Worm (Caenorhabditis elegans) whole organism, L1 larva: ENCODE measurements around the gene F47B8.4.
A peak's percentile ranks its signal among the peaks of the same experiment; 100 is the strongest.

Source experiments
- C34B4.2 ChIP-seq: sonication (generic microtip); optimal IDR thresholded peaks from 2 replicates; lab custom pipeline; 2017; ENCODE audit warnings: mild to moderate bottlenecking, missing genetic modification characterization, missing compliant biosample characterization
- Y116A8C.19 ChIP-seq: sonication (generic microtip); optimal IDR thresholded peaks from 2 replicates; lab custom pipeline; 2016; ENCODE audit warnings: missing compliant biosample characterization, missing genetic modification characterization, borderline replicate concordance
- ceh-63 ChIP-seq: fragments of 200-800 bp; sonication (Bioruptor generic); optimal IDR thresholded peaks from 2 replicates; lab custom pipeline; 2018; ENCODE audit warnings: mild to moderate bottlenecking, missing genetic modification characterization, missing compliant biosample characterization
- ceh-8 ChIP-seq: fragments of 200-800 bp; sonication (Bioruptor generic); optimal IDR thresholded peaks from 2 replicates; lab custom pipeline; 2018; ENCODE audit warnings: mild to moderate bottlenecking, missing genetic modification characterization, moderate library complexity, missing compliant biosample characterization
- ceh-82 ChIP-seq, 3 experiments: fragments of 150-350 bp in 1 of 3; sonication (generic microtip) in 2 of 3; optimal IDR thresholded peaks; 2 replicates each; lab custom pipeline; 2014 to 2017; ENCODE audit warnings: missing biosample characterization in 3 of 3, missing genetic modification characterization in 3 of 3
- ceh-90 ChIP-seq: sonication (generic microtip); optimal IDR thresholded peaks from 2 replicates; lab custom pipeline; 2016; ENCODE audit warnings: missing genetic modification characterization, missing compliant biosample characterization
- dsc-1 ChIP-seq: sonication (generic microtip); optimal IDR thresholded peaks from 2 replicates; lab custom pipeline; 2016; ENCODE audit warnings: mild to moderate bottlenecking, missing genetic modification characterization, missing compliant biosample characterization
- efl-1 ChIP-seq, 4 experiments: fragments of 150-350 bp; optimal IDR thresholded peaks in 3 of 4; peaks in 1 of 4; 1 replicate in 1 of 4; 2 replicates in 3 of 4; lab custom pipeline; 2014; ENCODE audit warnings: missing biosample characterization in 2 of 4, missing genetic modification characterization in 2 of 4, missing genetic modification reagents in 2 of 4
- ets-5 ChIP-seq: fragments of 200-800 bp; sonication (Bioruptor generic); IDR thresholded peaks from 2 replicates; pipeline ENCODE4 v1.3.6; 2022; ENCODE audit warnings: missing genetic modification characterization, missing compliant biosample characterization
- fkh-4 ChIP-seq: sonication (generic microtip); optimal IDR thresholded peaks from 2 replicates; lab custom pipeline; 2016; ENCODE audit warnings: missing compliant biosample characterization, missing genetic modification characterization, borderline replicate concordance
- fos-1 ChIP-seq: fragments of 150-350 bp; optimal IDR thresholded peaks from 2 replicates; lab custom pipeline; 2014; ENCODE audit warnings: missing biosample characterization, missing genetic modification characterization
- grh-1 ChIP-seq: fragments of 200-800 bp; sonication (Bioruptor generic); IDR thresholded peaks from 2 replicates; pipeline ENCODE4 v1.3.6; 2022; ENCODE audit warnings: missing genetic modification reagents, missing genetic modification characterization, missing compliant biosample characterization
- isw-1 ChIP-seq: fragments of 200-800 bp; sonication (Bioruptor generic); IDR thresholded peaks from 2 replicates; pipeline ENCODE4 v1.3.6; 2022; ENCODE audit warnings: missing genetic modification characterization, missing compliant biosample characterization
- jun-1 ChIP-seq: fragments of 150-350 bp; optimal IDR thresholded peaks from 2 replicates; lab custom pipeline; 2014; ENCODE audit warnings: missing biosample characterization, missing genetic modification reagents, missing genetic modification characterization
- lin-14 ChIP-seq: fragments of 200-800 bp; sonication (Bioruptor generic); optimal IDR thresholded peaks from 2 replicates; lab custom pipeline; 2018; ENCODE audit warnings: mild to moderate bottlenecking, missing genetic modification characterization, moderate library complexity, missing compliant biosample characterization
- lin-15B ChIP-seq: fragments of 150-350 bp; sonication (generic microtip); optimal IDR thresholded peaks from 3 replicates; lab custom pipeline; 2014; ENCODE audit warnings: missing biosample characterization, missing genetic modification characterization
- lin-39 ChIP-seq: fragments of 150-350 bp; optimal IDR thresholded peaks from 2 replicates; lab custom pipeline; 2014; ENCODE audit warnings: missing biosample characterization, missing genetic modification reagents, missing genetic modification characterization
- lir-3 ChIP-seq: sonication (generic microtip); optimal IDR thresholded peaks from 2 replicates; lab custom pipeline; 2016; ENCODE audit warnings: mild to moderate bottlenecking, missing genetic modification characterization, moderate library complexity, missing compliant biosample characterization; ENCODE audit not compliant: poor library complexity
- mab-9 ChIP-seq: fragments of 200-800 bp; sonication (Bioruptor generic); IDR thresholded peaks from 2 replicates; pipeline ENCODE4 v1.3.6; 2022; ENCODE audit warnings: missing genetic modification reagents, missing genetic modification characterization, missing compliant biosample characterization
- mdl-1 ChIP-seq, 2 experiments: fragments of 150-350 bp; optimal IDR thresholded peaks; 2 replicates each; lab custom pipeline; 2014 to 2017; ENCODE audit warnings: missing biosample characterization in 2 of 2, missing genetic modification characterization in 2 of 2, inconsistent platforms in 1 of 2
- mep-1 ChIP-seq: fragments of 150-350 bp; optimal IDR thresholded peaks from 2 replicates; lab custom pipeline; 2014; ENCODE audit warnings: missing biosample characterization, missing genetic modification characterization
- nhr-11 ChIP-seq: fragments of 150-350 bp; optimal IDR thresholded peaks from 2 replicates; lab custom pipeline; 2014; ENCODE audit warnings: missing biosample characterization, missing genetic modification characterization
- nhr-12 ChIP-seq: sonication (generic microtip); optimal IDR thresholded peaks from 2 replicates; lab custom pipeline; 2017; ENCODE audit warnings: missing biosample characterization, missing genetic modification characterization
- nhr-20 ChIP-seq: sonication (generic microtip); optimal IDR thresholded peaks from 2 replicates; lab custom pipeline; 2016; ENCODE audit warnings: mild to moderate bottlenecking, missing genetic modification characterization, missing compliant biosample characterization
- nhr-237 ChIP-seq: fragments of 150-350 bp; optimal IDR thresholded peaks from 2 replicates; lab custom pipeline; 2014; ENCODE audit warnings: missing biosample characterization, missing genetic modification characterization
- nhr-71 ChIP-seq: sonication (generic microtip); optimal IDR thresholded peaks from 2 replicates; lab custom pipeline; 2016; ENCODE audit warnings: mild to moderate bottlenecking, missing genetic modification characterization, moderate library complexity, missing compliant biosample characterization
- nhr-77 ChIP-seq: fragments of 150-350 bp; optimal IDR thresholded peaks from 2 replicates; lab custom pipeline; 2014; ENCODE audit warnings: missing biosample characterization, missing genetic modification characterization
- pag-3 ChIP-seq: sonication (generic microtip); optimal IDR thresholded peaks from 2 replicates; lab custom pipeline; 2017; ENCODE audit warnings: missing genetic modification characterization, mild to moderate bottlenecking, missing compliant biosample characterization, antibody characterized with exemption, borderline replicate concordance; ENCODE audit not compliant: insufficient read depth
- pax-3 ChIP-seq: fragments of 200-800 bp; sonication (Bioruptor generic); optimal IDR thresholded peaks from 2 replicates; lab custom pipeline; 2018; ENCODE audit warnings: mild to moderate bottlenecking, missing genetic modification characterization, moderate library complexity, missing compliant biosample characterization
- rnt-1 ChIP-seq: sonication (generic microtip); optimal IDR thresholded peaks from 2 replicates; lab custom pipeline; 2016; ENCODE audit warnings: mild to moderate bottlenecking, missing genetic modification characterization, moderate library complexity, missing compliant biosample characterization
- sox-4 ChIP-seq: sonication (generic microtip); optimal IDR thresholded peaks from 2 replicates; lab custom pipeline; 2016; ENCODE audit warnings: missing genetic modification characterization, missing compliant biosample characterization
- sptf-1 ChIP-seq: fragments of 150-350 bp; optimal IDR thresholded peaks from 2 replicates; lab custom pipeline; 2014; ENCODE audit warnings: missing biosample characterization, missing genetic modification characterization
- swsn-7 ChIP-seq: sonication (generic microtip); optimal IDR thresholded peaks from 2 replicates; lab custom pipeline; 2016; ENCODE audit warnings: missing genetic modification characterization, missing compliant biosample characterization
- tlp-1 ChIP-seq: fragments of 150-350 bp; optimal IDR thresholded peaks from 2 replicates; lab custom pipeline; 2014; ENCODE audit warnings: missing biosample characterization, missing genetic modification characterization
- unc-130 ChIP-seq: fragments of 150-350 bp; optimal IDR thresholded peaks from 2 replicates; lab custom pipeline; 2017; ENCODE audit warnings: missing biosample characterization, missing genetic modification characterization, inconsistent platforms
- unc-30 ChIP-seq: sonication (generic microtip); optimal IDR thresholded peaks from 2 replicates; lab custom pipeline; 2017; ENCODE audit warnings: missing biosample characterization, missing genetic modification characterization
- unc-86 ChIP-seq: sonication (generic microtip); optimal IDR thresholded peaks from 2 replicates; lab custom pipeline; 2016; ENCODE audit warnings: missing genetic modification characterization, missing compliant biosample characterization
- zip-4 ChIP-seq: fragments of 200-800 bp; sonication (Bioruptor generic); optimal IDR thresholded peaks from 2 replicates; lab custom pipeline; 2018; ENCODE audit warnings: mild to moderate bottlenecking, missing genetic modification characterization, moderate library complexity, missing compliant biosample characterization

F47B8.4 gene

DNA sequence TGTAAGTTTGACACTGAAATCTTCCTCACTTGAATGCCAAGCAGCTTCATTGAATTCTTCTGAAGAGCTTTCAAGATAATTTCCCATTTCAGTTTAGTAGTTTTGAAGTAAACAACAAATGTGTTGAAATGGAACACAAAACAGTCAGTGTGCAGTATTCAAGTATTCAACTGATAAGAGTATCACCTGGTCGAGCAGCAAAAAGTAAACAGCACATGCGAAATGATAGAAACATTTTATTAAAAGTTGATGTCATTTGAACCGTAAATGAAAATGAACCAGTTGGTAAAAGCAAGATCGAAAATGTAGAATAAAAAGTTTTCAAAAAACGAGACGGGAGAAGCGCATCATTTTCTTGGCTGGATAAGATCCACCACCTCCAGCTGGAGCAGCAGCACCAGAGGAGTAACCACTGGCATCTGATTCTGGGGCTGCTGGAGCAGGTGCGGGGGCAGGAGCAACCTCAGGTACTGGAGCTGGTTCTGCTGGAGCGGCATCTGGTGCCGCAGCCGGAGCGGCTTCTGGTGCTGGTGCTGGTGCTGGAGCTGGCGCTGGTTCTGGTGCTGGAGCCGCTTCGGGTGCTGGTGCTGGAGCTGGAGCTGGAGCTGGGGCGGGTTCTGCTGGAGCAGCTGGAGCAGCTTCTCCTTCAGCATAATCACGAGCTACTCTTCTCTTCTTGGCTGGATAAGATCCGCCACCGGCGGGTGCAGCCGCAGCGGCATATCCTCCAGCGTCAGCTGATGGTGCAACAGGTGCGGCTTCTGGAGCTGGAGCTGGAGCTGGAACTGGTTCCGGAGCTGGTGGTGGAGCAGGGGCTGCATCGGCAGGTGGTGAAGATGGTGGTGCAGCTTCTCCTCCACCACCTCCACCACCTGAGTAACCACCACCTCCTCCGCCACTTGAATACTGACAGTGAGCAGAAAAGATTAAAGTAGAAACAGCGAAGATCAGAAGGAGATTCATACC, at the start of gene F47B8.4, which contains the start of gene F47B8.18:
Gene F47B8.4 (minus strand): TSS at position 172 of the 966 bp plus-strand sequence.
Gene F47B8.18 (minus strand): TSS at position 963 of the 966 bp plus-strand sequence.
- TF ChIP-seq sox-4 (no peak), ceh-8 (peak; percentile 83), nhr-71 (tag; lab: Kevin White, UChicago) (no peak), C34B4.2 (tag; lab: Kevin White, UChicago) (no peak), lin-39 (tag; lab: Kevin White, UChicago) (no peak), grh-1 (GFP tag; lab: Robert Waterston, UW) (no peak)

ce11 chrV:14372774-14373173, 48.3 kb upstream of the F47B8.4 start, which contains the start of gene unc-39:
Gene unc-39 (plus strand): TSS chrV:14373074.
- TF ChIP-seq C34B4.2 (tag; lab: Kevin White, UChicago) = no peak
- TF ChIP-seq ceh-63 (GFP tag; lab: Kevin White, UChicago) = no peak
- no peak for TF ChIP-seq nhr-11 (tag; lab: Kevin White, UChicago)
- no peak for TF ChIP-seq fos-1 (tag; lab: Kevin White, UChicago)
- no peak for TF ChIP-seq pag-3

- TF ChIP-seq efl-1 (optimal IDR thresholded peaks at IDR 0.05; lab: Kevin White, UChicago) = no peak
- peak in 1 of 2 experiments; percentile 69 for TF ChIP-seq efl-1 (GFP tag; optimal IDR thresholded peaks at IDR 0.05 in 1 of 2; lab: Kevin White, UChicago)
- no peak for TF ChIP-seq unc-30 (tag; lab: Kevin White, UChicago)
- TF ChIP-seq jun-1 (tag; lab: Kevin White, UChicago) = no peak
- no peak for TF ChIP-seq rnt-1 (tag; lab: Kevin White, UChicago)
These were observed 44.9 kb upstream of the F47B8.4 start for ce11 chrV:14369412-14369811.

DNA sequence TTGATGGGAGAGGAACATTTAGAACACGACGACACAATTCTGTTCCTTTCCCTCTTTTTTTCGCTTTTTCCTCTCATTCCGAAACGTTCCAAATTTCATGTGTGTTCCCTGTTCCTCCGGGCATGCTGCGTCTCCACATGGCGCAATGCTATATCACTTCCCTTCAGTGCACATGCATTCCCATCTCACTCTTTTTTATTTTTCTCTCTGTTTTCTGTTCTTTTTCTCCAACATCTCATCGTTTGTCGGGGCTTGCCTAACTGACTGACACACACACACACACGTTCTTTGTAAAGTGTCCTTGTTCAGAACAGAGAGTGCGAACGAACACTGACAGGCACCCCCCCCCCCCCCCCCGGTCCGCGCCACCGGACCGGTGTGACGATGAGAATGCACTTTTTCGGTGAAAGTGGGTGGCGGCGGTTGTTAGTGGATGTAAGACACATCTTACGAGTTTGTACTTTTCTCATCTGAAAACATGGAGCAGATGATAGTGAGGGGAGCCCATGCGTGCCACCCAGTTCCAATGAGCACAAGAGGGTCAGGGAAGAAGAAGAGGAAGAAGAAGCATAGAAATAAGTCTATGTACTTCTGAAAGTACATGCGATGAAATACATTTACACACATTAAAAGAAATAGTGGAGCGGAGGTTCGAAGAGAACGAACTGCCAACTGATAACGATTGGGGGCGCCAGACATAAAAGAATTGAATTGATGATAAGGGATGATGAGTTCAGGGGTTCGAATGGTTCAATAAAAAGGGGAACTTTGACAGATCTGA, 44.0 kb upstream of the F47B8.4 start:
- TF ChIP-seq nhr-77 (tag; lab: Kevin White, UChicago) = no peak
- no peak for TF ChIP-seq mab-9 (GFP tag; lab: Robert Waterston, UW)
- no peak for TF ChIP-seq ceh-8
- TF ChIP-seq Y116A8C.19 (tag; lab: Kevin White, UChicago) = no peak
- no peak for TF ChIP-seq ets-5
- no peak for TF ChIP-seq nhr-20
- no peak for TF ChIP-seq C34B4.2 (tag; lab: Kevin White, UChicago)
- no peak for TF ChIP-seq unc-30 (tag; lab: Kevin White, UChicago)
- no peak for TF ChIP-seq fkh-4 (tag; lab: Kevin White, UChicago)
- TF ChIP-seq lin-14 (GFP tag; lab: Kevin White, UChicago) = no peak
- TF ChIP-seq mep-1 (tag; lab: Kevin White, UChicago) = no peak
- TF ChIP-seq pax-3 (tag; lab: Kevin White, UChicago) = no peak
- TF ChIP-seq sptf-1 (tag; lab: Kevin White, UChicago) = no peak
- TF ChIP-seq tlp-1 = no peak
- no peak for TF ChIP-seq unc-86 (tag; lab: Kevin White, UChicago)
- no peak for TF ChIP-seq lir-3 (tag; lab: Kevin White, UChicago)
- no peak for TF ChIP-seq jun-1 (tag; lab: Kevin White, UChicago)
- TF ChIP-seq, all 84 proteins: peak for 0

ce11 chrV:14366487-14366962, 42.1 kb upstream of the F47B8.4 start:
- TF ChIP-seq ceh-82 (tag; optimal IDR thresholded peaks at IDR 0.05; lab: Kevin White, UChicago) (peak in 1 of 3 experiments; percentile 18), mab-9 (GFP tag; lab: Robert Waterston, UW) (no peak), swsn-7 (tag; lab: Kevin White, UChicago) (no peak), dsc-1 (tag; lab: Kevin White, UChicago) (no peak), jun-1 (tag; lab: Kevin White, UChicago) (peak; percentile 60), zip-4 (GFP tag; lab: Kevin White, UChicago) (no peak), nhr-77 (tag; lab: Kevin White, UChicago) (no peak), isw-1 (GFP tag; lab: Robert Waterston, UW) (no peak), nhr-237 (no peak), nhr-12 (no peak), unc-30 (tag; lab: Kevin White, UChicago) (no peak), ceh-90 (tag; lab: Kevin White, UChicago) (no peak), grh-1 (GFP tag; lab: Robert Waterston, UW) (no peak), lin-15B (tag; lab: Kevin White, UChicago) (no peak), mdl-1 (tag; optimal IDR thresholded peaks at IDR 0.05; lab: Kevin White, UChicago) (no peak), unc-130 (tag; lab: Kevin White, UChicago) (no peak), fkh-4 (tag; lab: Kevin White, UChicago) (no peak), C34B4.2 (tag; lab: Kevin White, UChicago) (no peak)
